Fruit fly (Drosophila melanogaster): ENCODE results near the gene regucalcin.

The regucalcin gene

DNA sequence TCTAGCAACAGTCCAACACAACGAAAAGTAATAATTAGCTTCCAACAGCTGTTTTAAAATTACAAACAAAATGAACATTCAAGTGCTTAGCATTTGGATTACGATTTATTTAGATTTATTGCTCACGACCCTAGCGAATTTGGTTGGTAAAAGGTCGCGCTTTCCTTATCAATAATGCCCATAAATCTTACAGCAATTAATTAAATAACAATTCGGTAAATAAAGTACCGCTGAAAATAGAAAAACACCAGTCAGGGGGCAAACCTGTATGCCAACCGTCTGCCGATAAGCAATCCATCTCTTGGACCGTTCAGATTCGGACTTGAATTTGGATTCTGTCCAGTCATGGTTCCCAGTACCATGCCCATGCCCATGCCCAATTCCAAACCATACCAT is 919 bp downstream of the regucalcin start:
- TF ChIP-seq br (GFP tag; optimal IDR thresholded peaks at IDR 0.05) (no peak), rgr (GFP tag; optimal IDR thresholded peaks at IDR 0.05) (no peak), Rel (GFP tag; optimal IDR thresholded peaks at IDR 0.05) (no peak), Rel (tag; optimal IDR thresholded peaks at IDR 0.05) (no peak), CrebA (GFP tag; optimal IDR thresholded peaks at IDR 0.05; ENCODE audit: borderline replicate concordance) (no peak), Mio (GFP tag; optimal IDR thresholded peaks at IDR 0.05) (no peak), Vsx2 (GFP tag; optimal IDR thresholded peaks at IDR 0.05; ENCODE audit: partially characterized antibody) (no peak), Myc (optimal IDR thresholded peaks at IDR 0.05) (peak; percentile 11), woc (GFP tag; optimal IDR thresholded peaks at IDR 0.05) (no peak), pan (optimal IDR thresholded peaks at IDR 0.05) (no peak)

DNA sequence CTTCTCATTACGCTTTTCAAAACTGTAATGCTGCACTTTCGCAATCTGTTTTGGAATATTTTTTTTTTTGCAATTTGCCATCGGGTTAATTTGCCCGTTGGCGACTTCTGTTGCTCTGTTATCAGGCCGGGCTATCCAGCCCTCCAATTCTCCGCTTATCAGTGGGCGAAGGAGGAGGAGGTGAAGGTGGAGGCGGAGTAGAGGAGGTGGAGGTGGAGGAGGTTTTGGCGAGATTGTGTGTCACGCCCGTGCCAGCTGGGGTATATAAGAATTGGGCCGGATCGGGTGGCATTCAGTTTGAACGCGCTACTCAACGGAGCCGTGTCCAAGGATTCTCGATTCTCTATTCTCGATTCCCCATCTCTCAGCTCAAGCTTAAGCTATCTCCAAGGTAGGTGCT is 2.0 kb downstream of the regucalcin start:
- TF ChIP-seq Jra (GFP tag; optimal IDR thresholded peaks at IDR 0.05) (peak; percentile 23), N (GFP tag; optimal IDR thresholded peaks at IDR 0.05) (no peak), Rel (GFP tag; optimal IDR thresholded peaks at IDR 0.05) (no peak), Rel (tag; optimal IDR thresholded peaks at IDR 0.05) (peak; percentile 46)

DNA sequence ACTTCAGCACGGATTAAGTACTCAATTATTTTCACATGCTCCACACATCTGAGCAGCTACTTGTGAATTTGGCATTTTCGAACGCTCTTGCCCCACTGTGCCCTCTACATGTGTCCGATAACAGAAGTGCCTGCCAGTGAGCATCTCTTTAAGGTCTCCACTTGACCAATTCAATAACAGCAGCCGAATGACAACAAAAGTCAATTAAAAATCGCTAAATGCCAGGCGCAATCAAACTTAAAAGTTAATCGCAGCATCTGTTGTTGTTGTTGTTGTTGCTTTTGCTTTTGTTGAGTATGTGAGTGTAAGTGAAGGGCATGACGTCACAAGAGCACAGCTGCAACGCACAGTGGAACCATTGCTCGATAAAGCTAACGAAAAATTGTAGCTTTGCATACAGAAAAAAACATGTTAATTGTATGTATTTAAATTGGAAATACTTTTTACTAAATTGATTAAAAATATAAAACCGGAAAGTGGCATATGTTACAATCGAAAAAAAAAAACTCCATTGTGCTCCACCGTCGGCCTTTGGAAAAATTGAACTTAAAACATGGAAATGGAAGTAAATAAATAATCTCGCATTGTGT is 2.7 kb downstream of the regucalcin start:
- TF ChIP-seq HLH106 (tag; optimal IDR thresholded peaks at IDR 0.05) (peak; percentile 46), brk (GFP tag; optimal IDR thresholded peaks at IDR 0.05) (no peak), Dfd (GFP tag; optimal IDR thresholded peaks at IDR 0.05) (no peak), Hr78 (GFP tag; optimal IDR thresholded peaks at IDR 0.05) (no peak), OdsH (GFP tag; optimal IDR thresholded peaks at IDR 0.05) (peak; percentile 33), ey (GFP tag; optimal IDR thresholded peaks at IDR 0.05) (peak; percentile 37), Mio (GFP tag; optimal IDR thresholded peaks at IDR 0.05) (no peak), fru (GFP tag; optimal IDR thresholded peaks at IDR 0.05) (peak; percentile 79), Sp1 (GFP tag; optimal IDR thresholded peaks at IDR 0.05) (peak; percentile 40), woc (GFP tag; optimal IDR thresholded peaks at IDR 0.05) (peak; percentile 54), Hnf4 (GFP tag; optimal IDR thresholded peaks at IDR 0.05) (peak; percentile 17), h (GFP tag; optimal IDR thresholded peaks at IDR 0.05) (peak; percentile 59), CrebA (GFP tag; optimal IDR thresholded peaks at IDR 0.05; ENCODE audit: borderline replicate concordance) (no peak), br (GFP tag; optimal IDR thresholded peaks at IDR 0.05) (peak; percentile 34), Jra (GFP tag; optimal IDR thresholded peaks at IDR 0.05) (peak; percentile 52), psq (GFP tag; optimal IDR thresholded peaks at IDR 0.05) (peak; percentile 42), sage (GFP tag; optimal IDR thresholded peaks at IDR 0.05) (peak; percentile 70), CG9705 (GFP tag; optimal IDR thresholded peaks at IDR 0.05) (no peak), foxo (GFP tag; optimal IDR thresholded peaks at IDR 0.05) (peak in 1 of 2 experiments; percentile 61), rgr (GFP tag; optimal IDR thresholded peaks at IDR 0.05) (peak; percentile 53), Rel (GFP tag; optimal IDR thresholded peaks at IDR 0.05) (no peak), Rel (tag; optimal IDR thresholded peaks at IDR 0.05) (peak; percentile 18), Vsx2 (GFP tag; optimal IDR thresholded peaks at IDR 0.05; ENCODE audit: partially characterized antibody) (no peak), Hr83 (GFP tag; optimal IDR thresholded peaks at IDR 0.05; ENCODE audit: poor library complexity, severe bottlenecking) (no peak)

DNA sequence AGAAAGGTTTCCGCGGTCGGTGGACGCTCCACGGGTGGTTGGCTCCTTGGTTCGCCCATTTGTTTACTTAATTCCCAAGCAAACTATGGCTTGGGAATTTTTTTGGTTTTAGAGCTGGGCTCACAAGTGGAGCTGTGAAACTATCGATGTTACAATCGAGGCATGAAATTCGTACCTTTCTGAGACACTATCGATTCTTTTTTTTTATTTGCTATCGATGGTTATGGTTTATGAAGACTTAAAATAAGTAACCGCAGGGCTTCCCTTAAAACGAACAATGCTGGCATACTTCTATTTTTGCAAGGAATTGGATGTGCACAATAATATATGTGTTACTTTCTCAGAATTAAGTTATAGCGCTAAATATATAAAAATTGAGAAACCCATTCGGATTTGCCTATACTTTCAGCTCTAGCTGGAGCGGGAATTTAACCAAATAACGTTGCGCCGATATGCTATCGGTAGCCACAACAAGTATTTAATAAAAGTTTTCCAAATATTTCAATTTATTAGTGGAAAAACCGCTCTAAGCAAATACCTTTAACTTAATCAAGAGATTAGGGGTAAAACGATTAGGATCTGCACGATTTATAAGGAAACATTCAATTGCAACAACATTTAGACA is 5.8 kb downstream of the regucalcin start, which contains the start of gene Chrac-16:
Chrac-16 (minus strand) TSS at position 147 of the 625 bp plus-strand sequence.
- TF ChIP-seq HLH106 (tag; optimal IDR thresholded peaks at IDR 0.05) (peak; percentile 2), Rel (GFP tag; optimal IDR thresholded peaks at IDR 0.05) (no peak), Rel (tag; optimal IDR thresholded peaks at IDR 0.05) (peak; percentile 32), br (GFP tag; optimal IDR thresholded peaks at IDR 0.05) (no peak), woc (GFP tag; optimal IDR thresholded peaks at IDR 0.05) (peak; percentile 30), Dfd (GFP tag; optimal IDR thresholded peaks at IDR 0.05) (no peak)

DNA sequence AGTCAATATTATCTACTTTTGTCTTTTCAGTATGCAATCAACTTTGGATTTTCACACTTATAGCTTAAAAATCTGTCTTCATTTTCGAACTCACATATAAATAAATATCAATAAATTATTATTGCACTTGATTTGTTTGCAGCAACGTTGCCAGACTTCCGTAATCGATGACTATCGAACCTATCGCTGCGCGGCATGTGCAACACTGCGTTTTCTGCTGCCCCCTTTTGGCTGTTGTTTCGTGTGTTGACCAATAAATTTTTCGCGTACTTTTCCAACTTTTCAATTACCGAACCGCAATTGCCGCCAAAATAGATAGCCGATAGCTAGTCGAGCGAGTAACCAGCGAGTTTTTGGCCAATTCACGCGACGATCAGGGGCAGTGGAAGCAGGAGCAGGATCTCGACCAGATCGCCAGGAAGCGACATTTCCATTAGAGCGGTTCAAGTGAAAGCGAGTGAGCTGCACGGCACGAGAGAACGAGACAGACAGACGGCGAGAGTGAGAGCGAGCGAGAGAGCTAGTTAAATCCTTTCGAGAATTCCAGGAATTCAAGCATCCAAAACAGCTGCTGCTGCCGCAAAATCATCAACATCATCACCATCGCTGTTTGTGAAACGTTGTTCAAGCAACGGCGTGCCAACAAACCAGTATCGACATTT is 6.4 kb downstream of the regucalcin start, which contains the start of gene Lsm12a:
Lsm12a (plus strand) TSS at position 201 of the 662 bp plus-strand sequence.
- TF ChIP-seq Rel (GFP tag; optimal IDR thresholded peaks at IDR 0.05) = no peak
- TF ChIP-seq Rel (tag; optimal IDR thresholded peaks at IDR 0.05) = peak; percentile 38
- TF ChIP-seq psq (GFP tag; optimal IDR thresholded peaks at IDR 0.05) = peak; percentile 87
- TF ChIP-seq Mio (GFP tag; optimal IDR thresholded peaks at IDR 0.05) = no peak
- no peak for TF ChIP-seq CG9705 (GFP tag; optimal IDR thresholded peaks at IDR 0.05)
- TF ChIP-seq lola (GFP tag; optimal IDR thresholded peaks at IDR 0.05) = no peak
- no peak for TF ChIP-seq Dif (GFP tag; optimal IDR thresholded peaks at IDR 0.05; ENCODE audit: partially characterized antibody)
- no peak for TF ChIP-seq Myc (optimal IDR thresholded peaks at IDR 0.05)
